Worm (Caenorhabditis elegans) whole organism, midembryonic: Measurements from ENCODE around the gene F10D2.8.

Experiments
- T22C8.4 ChIP-seq: fragments of 200-800 bp; sonication (Bioruptor generic); IDR thresholded peaks from 2 replicates; pipeline ENCODE4 v1.3.6; 2022; ENCODE audit warnings: missing genetic modification characterization, missing compliant biosample characterization
- cog-1 ChIP-seq: sonication (generic microtip); optimal IDR thresholded peaks from 2 replicates; lab custom pipeline; 2016; ENCODE audit warnings: missing genetic modification characterization, missing compliant biosample characterization
- flt-1 ChIP-seq: fragments of 200-800 bp; sonication (Bioruptor generic); IDR thresholded peaks from 2 replicates; pipeline ENCODE4 v1.3.6; 2022; ENCODE audit warnings: missing genetic modification characterization, missing compliant biosample characterization
- ref-1 ChIP-seq: fragments of 200-800 bp; sonication (Bioruptor generic); conservative IDR thresholded peaks from 2 replicates; pipeline ENCODE4 v1.3.6; 2022; ENCODE audit warnings: missing genetic modification reagents, missing genetic modification characterization, missing compliant biosample characterization
- ztf-23 ChIP-seq: fragments of 200-800 bp; sonication (Bioruptor generic); IDR thresholded peaks from 2 replicates; pipeline ENCODE4 v1.3.6; 2022; ENCODE audit warnings: missing genetic modification reagents, missing genetic modification characterization, missing compliant biosample characterization
- ztf-29 ChIP-seq: fragments of 200-800 bp; sonication (Bioruptor generic); IDR thresholded peaks from 2 replicates; pipeline ENCODE4 v1.3.6; 2022; ENCODE audit warnings: missing genetic modification reagents, missing genetic modification characterization, missing compliant biosample characterization

DNA sequence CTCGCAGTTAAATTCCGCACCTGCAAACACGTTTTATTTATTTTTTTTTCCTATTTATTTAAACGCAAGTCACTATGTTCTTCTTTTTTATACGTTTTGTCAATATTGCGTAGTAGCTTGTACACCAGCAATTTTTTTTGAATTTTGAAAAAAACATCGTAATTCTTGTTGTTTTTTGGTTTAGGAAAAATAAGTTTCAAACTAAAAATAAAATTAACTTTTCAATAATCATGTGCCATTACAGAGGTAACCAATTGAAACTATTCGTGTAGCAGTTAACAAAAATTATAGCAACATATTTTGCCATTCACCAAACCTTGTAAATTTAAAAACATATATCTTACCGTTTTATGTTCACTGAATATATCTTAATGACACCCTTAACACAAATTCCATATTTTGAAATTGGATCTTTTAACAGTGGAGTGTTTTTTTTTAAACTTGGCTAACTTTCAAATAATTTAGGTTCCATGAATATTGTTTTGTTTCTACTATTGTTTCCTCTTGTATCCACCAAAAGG lies 27.3 kb downstream of the F10D2.8 start, which contains the start of gene lmd-5:
- TF ChIP-seq ref-1 (GFP tag; lab: Robert Waterston, UW) (no peak), ztf-29 (GFP tag; lab: Robert Waterston, UW) (no peak), flt-1 (GFP tag; lab: Robert Waterston, UW) (no peak), cog-1 (no peak), ztf-23 (no peak), T22C8.4 (GFP tag; lab: Robert Waterston, UW) (no peak)
